Worm (Caenorhabditis elegans): Measurements from ENCODE around the gene dhhc-4.

- no peak for TF ChIP-seq Y5F2A.4 (GFP tag; optimal IDR thresholded peaks at IDR 0.05)
- TF ChIP-seq unc-130 (GFP tag; optimal IDR thresholded peaks at IDR 0.05), result no peak
- TF ChIP-seq nhr-41 (GFP tag; IDR thresholded peaks at IDR 0.05), result no peak
- TF ChIP-seq nhr-76 (tag; optimal IDR thresholded peaks at IDR 0.05), result no peak
- TF ChIP-seq fos-1 (tag; optimal IDR thresholded peaks at IDR 0.05), result no peak
- no peak for TF ChIP-seq ces-1 (GFP tag; optimal IDR thresholded peaks at IDR 0.05)
- 0 out of 2 replicates have a peak, but pooled peaks have one; percentile 32 for TF ChIP-seq pha-4 (GFP tag; IDR thresholded peaks at IDR 0.05)
- no peak for TF ChIP-seq pha-4 (tag; optimal IDR thresholded peaks at IDR 0.05)
- TF ChIP-seq ztf-11 (tag; optimal IDR thresholded peaks at IDR 0.05), result no peak
- TF ChIP-seq nhr-25 (tag; optimal IDR thresholded peaks at IDR 0.05; ENCODE audit: borderline replicate concordance, insufficient read depth), result no peak
- TF ChIP-seq jun-1 (tag; optimal IDR thresholded peaks at IDR 0.05), result no peak
Measured at ce11 chrIII:9825073-9825828, 42.3 kb downstream of the dhhc-4 start, which contains the start of gene ZK632.9.
